Worm (Caenorhabditis elegans): ENCODE measurements around the gene C17E7.9.

DNA sequence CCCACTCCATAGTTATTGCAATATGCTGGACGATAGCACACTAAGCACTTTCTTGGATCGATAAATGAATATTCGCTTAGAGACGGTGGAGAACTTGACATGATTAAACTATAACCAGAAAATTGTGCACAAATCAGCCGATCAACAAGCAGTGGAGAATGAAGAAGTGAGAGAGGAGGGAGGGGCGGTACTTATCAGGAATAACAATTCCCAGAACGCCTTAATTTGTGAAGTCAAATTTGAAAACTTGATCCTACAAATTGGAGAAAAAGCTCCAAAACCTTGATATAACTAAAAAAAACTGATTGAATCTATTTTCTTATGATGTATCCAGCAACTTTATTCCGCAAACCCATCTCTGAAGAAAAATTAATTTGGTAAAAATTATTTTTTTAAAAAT, 12.4 kb downstream of the C17E7.9 start, which contains the start of gene nhr-159:
- TF ChIP-seq ama-1 (optimal IDR thresholded peaks at IDR 0.05) (no peak), unc-55 (GFP tag; optimal IDR thresholded peaks at IDR 0.05) (no peak), ceh-9 (tag; optimal IDR thresholded peaks at IDR 0.05) (no peak), sdc-2 (tag; optimal IDR thresholded peaks at IDR 0.05) (no peak), pha-4 (tag; optimal IDR thresholded peaks at IDR 0.05) (no peak), eyg-1 (tag; optimal IDR thresholded peaks at IDR 0.05) (no peak), tbx-2 (tag; optimal IDR thresholded peaks at IDR 0.05) (no peak), C08G9.2 (tag; optimal IDR thresholded peaks at IDR 0.05) (no peak), fax-1 (tag; optimal IDR thresholded peaks at IDR 0.05) (no peak), elt-2 (tag; optimal IDR thresholded peaks at IDR 0.05) (no peak), ceh-31 (tag; optimal IDR thresholded peaks at IDR 0.05) (no peak), lin-11 (tag; optimal IDR thresholded peaks at IDR 0.05) (no peak), unc-86 (tag; optimal IDR thresholded peaks at IDR 0.05) (no peak)

Data from whole organism, late embryonic.